Worm (Caenorhabditis elegans): ENCODE results near the gene clec-196.
"Not testable (repeated sequence)": the region's sequence is repeated elsewhere in the genome, so short reads cannot be mapped to it uniquely, and the experiment has no call there.

The clec-196 gene

ce11 chrIV:17307223-17307622 is 30.5 kb downstream of the clec-196 start, which contains the start of gene T28F3.8:
T28F3.8 (minus strand) TSS chrIV:17307323.
- TF ChIP-seq ceh-45 (GFP tag; IDR thresholded peaks at IDR 0.05); sox-2 (GFP tag; IDR thresholded peaks at IDR 0.05); hlh-8 (tag; optimal IDR thresholded peaks at IDR 0.05): not testable (repeated sequence)

ce11 chrIV:17308211-17308610 is 31.5 kb downstream of the clec-196 start, which contains the start of gene T28F3.9:
T28F3.9 (plus strand) TSS chrIV:17308511.
- TF ChIP-seq lim-6 (tag; optimal IDR thresholded peaks at IDR 0.05) (no peak), odd-2 (tag; optimal IDR thresholded peaks at IDR 0.05) (no peak), gmeb-2 (tag; optimal IDR thresholded peaks at IDR 0.05) (no peak), ahr-1 (tag; optimal IDR thresholded peaks at IDR 0.05) (no peak), dve-1 (tag; optimal IDR thresholded peaks at IDR 0.05) (no peak)

- TF ChIP-seq nhr-232 (tag; optimal IDR thresholded peaks at IDR 0.05): no peak
- TF ChIP-seq unc-3 (GFP tag; conservative IDR thresholded peaks at IDR 0.05): no peak
- no peak for TF ChIP-seq unc-3 (tag; optimal IDR thresholded peaks at IDR 0.05)
- no peak for TF ChIP-seq syd-9 (tag; optimal IDR thresholded peaks at IDR 0.05)
- TF ChIP-seq hlh-8 (tag; optimal IDR thresholded peaks at IDR 0.05): no peak
Observed at ce11 chrIV:17311842-17312241, 35.1 kb downstream of the clec-196 start, which contains the start of gene snf-9. snf-9 (plus strand) TSS chrIV:17312142.

ce11 chrIV:17316398-17316797 is 39.6 kb downstream of the clec-196 start, which contains the start of gene C49C3.20:
C49C3.20 (minus strand) TSS chrIV:17316498.
- TF ChIP-seq ceh-34 (tag; optimal IDR thresholded peaks at IDR 0.05): no peak
- TF ChIP-seq ceh-31 (tag; optimal IDR thresholded peaks at IDR 0.05): no peak
- no peak for TF ChIP-seq fkh-6 (tag; optimal IDR thresholded peaks at IDR 0.05)
- no peak for TF ChIP-seq ceh-22 (tag; optimal IDR thresholded peaks at IDR 0.05)
- no peak for TF ChIP-seq rnt-1 (tag; optimal IDR thresholded peaks at IDR 0.05)

- TF ChIP-seq sox-2 (GFP tag; IDR thresholded peaks at IDR 0.05) (no peak), ceh-18 (tag; optimal IDR thresholded peaks at IDR 0.05) (no peak), Y22D7AL.16 (tag; optimal IDR thresholded peaks at IDR 0.05) (no peak), ttx-3 (tag; optimal IDR thresholded peaks at IDR 0.05) (no peak), npax-4 (tag; optimal IDR thresholded peaks at IDR 0.05) (no peak), sdc-2 (tag; optimal IDR thresholded peaks at IDR 0.05) (no peak), ama-1 (optimal IDR thresholded peaks at IDR 0.05) (no peak), unc-55 (GFP tag; optimal IDR thresholded peaks at IDR 0.05) (no peak), C08G9.2 (tag; optimal IDR thresholded peaks at IDR 0.05) (no peak), rnt-1 (tag; optimal IDR thresholded peaks at IDR 0.05) (no peak), pha-4 (tag; optimal IDR thresholded peaks at IDR 0.05) (no peak), pag-3 (tag; optimal IDR thresholded peaks at IDR 0.05; ENCODE audit: borderline replicate concordance) (no peak), hlh-13 (GFP tag; optimal IDR thresholded peaks at IDR 0.05) (no peak), ceh-34 (tag; optimal IDR thresholded peaks at IDR 0.05) (no peak)
Observed at ce11 chrIV:17320445-17320844, 43.7 kb downstream of the clec-196 start, which contains the start of gene C49C3.4. C49C3.4 (plus strand) TSS chrIV:17320795.
